Worm (Caenorhabditis elegans) whole organism, late embryonic: Measurements from ENCODE around the gene clec-56.

ENCODE experiments used
- ceh-14 ChIP-seq: sonication (generic microtip); optimal IDR thresholded peaks from 2 replicates; lab custom pipeline; 2016; ENCODE audit warnings: missing genotype, missing genetic modification characterization, missing compliant biosample characterization
- ceh-22 ChIP-seq: sonication (generic microtip); optimal IDR thresholded peaks from 2 replicates; lab custom pipeline; 2017; ENCODE audit warnings: missing biosample characterization, missing genetic modification characterization

- TF ChIP-seq ceh-14 (no peak), ceh-22 (tag; lab: Kevin White, UChicago) (no peak)
Observed at ce11 chrV:14493665-14494064, 19.5 kb downstream of the clec-56 start.
